Fruit fly (Drosophila melanogaster) whole organism: Measurements from ENCODE around the gene CG15136.

ENCODE experiments used
- CG8478 ChIP-seq: fragments of >200 bp; optimal IDR thresholded peaks from 2 replicates; lab custom pipeline; 2018; ENCODE audit warnings: inconsistent platforms
- Dll ChIP-seq: fragments of >200 bp; optimal IDR thresholded peaks from 2 replicates; lab custom pipeline; 2017
- EcR ChIP-seq, 2 experiments: fragments of >200 bp; optimal IDR thresholded peaks; 2 replicates each; lab custom pipeline; 2017; ENCODE audit warnings: missing biosample characterization in 2 of 2, missing genetic modification characterization in 2 of 2, missing genetic modification reagents in 2 of 2
- pan ChIP-seq: fragments of >200 bp; optimal IDR thresholded peaks from 2 replicates; lab custom pipeline; 2017
- psq ChIP-seq: fragments of >200 bp; optimal IDR thresholded peaks from 2 replicates; lab custom pipeline; 2017
- usp ChIP-seq: fragments of >200 bp; optimal IDR thresholded peaks from 2 replicates; lab custom pipeline; 2017; ENCODE audit warnings: missing biosample characterization, missing genetic modification characterization, mixed read lengths

The CG15136 gene

dm6 chr2L:17048181-17048580, at the start of gene CG15136:
CG15136 (minus strand) TSS chr2L:17048281.
- TF ChIP-seq psq (lab: Kevin White, UChicago) = no peak
- no peak for TF ChIP-seq Dll (lab: Kevin White, UChicago)
- no peak for TF ChIP-seq usp
- no peak for TF ChIP-seq CG8478 (lab: Kevin White, UChicago)

DNA sequence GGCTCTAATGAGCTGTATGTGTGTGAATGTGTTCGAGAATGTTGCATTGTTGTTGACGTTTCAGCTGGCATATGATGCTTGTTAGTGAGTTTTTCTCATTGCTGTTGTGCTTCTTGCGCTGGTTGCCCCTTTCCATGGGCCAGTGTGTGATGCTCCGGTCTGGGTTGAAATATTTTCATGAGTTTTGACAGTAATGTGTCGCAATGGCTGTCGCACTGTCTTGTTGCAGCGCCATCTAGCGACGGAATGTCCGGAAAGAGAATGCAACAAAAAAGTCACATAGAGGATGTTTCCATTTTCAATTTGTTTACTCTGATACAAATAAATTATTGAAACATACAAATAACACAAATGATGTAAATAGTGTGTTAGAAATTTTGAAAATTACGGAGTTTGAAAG, 44.7 kb upstream of the CG15136 start:
- TF ChIP-seq Dll (lab: Kevin White, UChicago) (no peak), CG8478 (lab: Kevin White, UChicago) (no peak), usp (no peak), psq (lab: Kevin White, UChicago) (no peak), pan (lab: Kevin White, UChicago) (no peak), EcR (GFP tag; optimal IDR thresholded peaks at IDR 0.05; lab: Kevin White, UChicago) (no peak)

DNA sequence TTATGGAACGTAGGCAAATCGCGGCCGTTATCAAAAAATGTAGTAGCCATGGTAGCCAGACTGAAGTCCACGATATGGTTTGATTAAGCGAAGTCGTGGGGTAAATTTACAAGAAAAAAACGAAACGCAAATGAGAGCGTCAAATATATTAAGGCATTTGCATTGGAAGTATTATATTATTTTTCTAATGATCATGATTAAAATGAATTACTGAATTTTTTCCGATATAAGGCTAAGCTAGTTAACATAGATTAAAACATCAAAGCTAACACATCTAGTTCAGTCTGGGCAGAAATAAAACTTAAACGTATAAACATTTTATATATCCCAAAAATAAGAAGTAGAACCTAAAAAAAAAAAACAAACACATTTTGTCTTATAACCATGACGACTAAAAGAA, 39.3 kb upstream of the CG15136 start, which contains the start of gene CG12620:
Gene CG12620 (plus strand): TSS at position 301 of the 400 bp plus-strand sequence.
- TF ChIP-seq EcR (GFP tag; optimal IDR thresholded peaks at IDR 0.05; lab: Kevin White, UChicago) = no peak

DNA sequence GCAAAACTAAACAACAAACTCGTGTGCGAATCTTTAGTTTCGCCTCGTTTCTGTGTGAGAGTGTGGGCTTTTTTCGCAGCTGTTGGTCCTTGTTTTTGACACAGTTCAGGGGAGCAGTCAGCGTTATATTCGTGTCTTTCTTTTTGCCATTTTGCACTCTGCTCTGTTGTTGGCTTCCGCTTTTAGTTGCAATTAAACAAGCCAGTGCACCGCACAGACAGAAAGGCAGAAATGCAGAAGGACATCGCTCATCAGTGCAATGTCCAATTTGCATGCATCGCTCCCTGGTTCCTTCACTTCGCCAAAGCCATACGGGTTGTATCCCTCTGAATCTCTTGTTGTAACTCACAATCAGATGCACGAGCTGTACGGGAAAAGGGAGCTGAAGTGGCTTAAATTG, 3.8 kb upstream of the CG15136 start:
- TF ChIP-seq pan (lab: Kevin White, UChicago) (no peak), CG8478 (lab: Kevin White, UChicago) (no peak), usp (no peak), Dll (lab: Kevin White, UChicago) (no peak), EcR (GFP tag; optimal IDR thresholded peaks at IDR 0.05; lab: Kevin White, UChicago) (no peak), psq (lab: Kevin White, UChicago) (no peak)

- TF ChIP-seq Dll (lab: Kevin White, UChicago) (no peak), usp (no peak), pan (lab: Kevin White, UChicago) (no peak), psq (lab: Kevin White, UChicago) (no peak), EcR (GFP tag; optimal IDR thresholded peaks at IDR 0.05; lab: Kevin White, UChicago) (no peak), CG8478 (lab: Kevin White, UChicago) (no peak)
Observed at dm6 chr2L:17041211-17041610, 6.9 kb downstream of the CG15136 start.

DNA sequence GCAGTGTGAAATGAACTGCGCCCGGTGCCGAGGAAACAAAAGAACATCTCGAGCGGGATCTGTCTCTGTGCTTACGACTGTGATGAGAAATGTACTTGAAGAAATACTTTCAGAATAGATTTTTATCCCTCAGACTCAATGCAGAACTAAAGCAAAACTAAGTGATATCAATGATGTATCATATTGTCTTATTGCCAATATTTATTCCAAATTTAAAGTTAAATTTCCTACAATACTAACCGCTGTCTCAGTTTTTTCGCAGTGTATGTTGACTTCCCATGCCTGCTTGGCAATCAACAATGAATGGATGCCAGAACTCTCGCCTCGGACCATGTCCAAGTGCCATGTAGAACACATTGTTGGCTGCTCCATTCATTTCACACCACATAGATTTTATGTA, 20.6 kb downstream of the CG15136 start:
- TF ChIP-seq Dll (lab: Kevin White, UChicago) (no peak), EcR (GFP tag; optimal IDR thresholded peaks at IDR 0.05; lab: Kevin White, UChicago) (no peak), usp (no peak), pan (lab: Kevin White, UChicago) (no peak), psq (lab: Kevin White, UChicago) (no peak), CG8478 (lab: Kevin White, UChicago) (no peak)

dm6 chr2L:17014600-17014999, 33.5 kb downstream of the CG15136 start, which contains the start of gene CG6304:
CG6304 (minus strand) TSS chr2L:17014700.
- no peak for TF ChIP-seq CG8478 (lab: Kevin White, UChicago)
- TF ChIP-seq EcR (GFP tag; optimal IDR thresholded peaks at IDR 0.05; lab: Kevin White, UChicago) = no peak
- TF ChIP-seq usp = no peak
- no peak for TF ChIP-seq pan (lab: Kevin White, UChicago)
- no peak for TF ChIP-seq psq (lab: Kevin White, UChicago)
- no peak for TF ChIP-seq Dll (lab: Kevin White, UChicago)
